Worm (Caenorhabditis elegans) whole organism, L1 larva: ENCODE data around the gene col-72.
A peak's percentile ranks its signal among the peaks of the same experiment; 100 is the strongest.

Experiments
- C16A3.4 ChIP-seq: fragments of 150-350 bp; optimal IDR thresholded peaks from 2 replicates; lab custom pipeline; 2014; ENCODE audit warnings: missing biosample characterization, missing genetic modification characterization
- Y116A8C.19 ChIP-seq: sonication (generic microtip); optimal IDR thresholded peaks from 2 replicates; lab custom pipeline; 2016; ENCODE audit warnings: missing compliant biosample characterization, missing genetic modification characterization, borderline replicate concordance
- aha-1 ChIP-seq: fragments of 150-350 bp; optimal IDR thresholded peaks from 2 replicates; lab custom pipeline; 2014; ENCODE audit warnings: missing biosample characterization, missing genetic modification characterization
- ama-1 ChIP-seq: fragments of 150-350 bp; optimal IDR thresholded peaks from 2 replicates; lab custom pipeline; 2014
- ceh-63 ChIP-seq: fragments of 200-800 bp; sonication (Bioruptor generic); optimal IDR thresholded peaks from 2 replicates; lab custom pipeline; 2018; ENCODE audit warnings: mild to moderate bottlenecking, missing genetic modification characterization, missing compliant biosample characterization
- ceh-8 ChIP-seq: fragments of 200-800 bp; sonication (Bioruptor generic); optimal IDR thresholded peaks from 2 replicates; lab custom pipeline; 2018; ENCODE audit warnings: mild to moderate bottlenecking, missing genetic modification characterization, moderate library complexity, missing compliant biosample characterization
- ceh-90 ChIP-seq: sonication (generic microtip); optimal IDR thresholded peaks from 2 replicates; lab custom pipeline; 2016; ENCODE audit warnings: missing genetic modification characterization, missing compliant biosample characterization
- dpl-1 ChIP-seq, 3 experiments: fragments of 150-350 bp in 2 of 3; sonication (generic microtip) in 1 of 3; optimal IDR thresholded peaks; 2 replicates each; lab custom pipeline; 2014 to 2017; ENCODE audit warnings: missing biosample characterization in 3 of 3, missing genetic modification characterization in 3 of 3, missing genetic modification reagents in 3 of 3
- dsc-1 ChIP-seq: sonication (generic microtip); optimal IDR thresholded peaks from 2 replicates; lab custom pipeline; 2016; ENCODE audit warnings: mild to moderate bottlenecking, missing genetic modification characterization, missing compliant biosample characterization
- efl-1 ChIP-seq, 4 experiments: fragments of 150-350 bp; optimal IDR thresholded peaks in 3 of 4; peaks in 1 of 4; 1 replicate in 1 of 4; 2 replicates in 3 of 4; lab custom pipeline; 2014; ENCODE audit warnings: missing biosample characterization in 2 of 4, missing genetic modification characterization in 2 of 4, missing genetic modification reagents in 2 of 4
- elt-3 ChIP-seq, 6 experiments: fragments of 150-350 bp in 1 of 6; sonication (generic microtip); optimal IDR thresholded peaks; 2 replicates each; lab custom pipeline; 2017 to 2018; ENCODE audit warnings: missing biosample characterization in 6 of 6, missing genetic modification characterization in 6 of 6, inconsistent platforms in 1 of 6
- fkh-10 ChIP-seq: sonication (generic microtip); optimal IDR thresholded peaks from 2 replicates; lab custom pipeline; 2017; ENCODE audit warnings: missing biosample characterization, missing genetic modification reagents, missing genetic modification characterization
- fkh-4 ChIP-seq: sonication (generic microtip); optimal IDR thresholded peaks from 2 replicates; lab custom pipeline; 2016; ENCODE audit warnings: missing compliant biosample characterization, missing genetic modification characterization, borderline replicate concordance
- fos-1 ChIP-seq: fragments of 150-350 bp; optimal IDR thresholded peaks from 2 replicates; lab custom pipeline; 2014; ENCODE audit warnings: missing biosample characterization, missing genetic modification characterization
- grh-1 ChIP-seq: fragments of 200-800 bp; sonication (Bioruptor generic); IDR thresholded peaks from 2 replicates; pipeline ENCODE4 v1.3.6; 2022; ENCODE audit warnings: missing genetic modification reagents, missing genetic modification characterization, missing compliant biosample characterization
- hlh-17 ChIP-seq: fragments of 200-800 bp; sonication (Bioruptor generic); optimal IDR thresholded peaks from 2 replicates; lab custom pipeline; 2018; ENCODE audit warnings: missing genetic modification characterization, mild to moderate bottlenecking, missing compliant biosample characterization, moderate library complexity, borderline replicate concordance
- hlh-4 ChIP-seq: sonication (generic microtip); optimal IDR thresholded peaks from 2 replicates; lab custom pipeline; 2016; ENCODE audit warnings: mild to moderate bottlenecking, missing genetic modification characterization, missing compliant biosample characterization
- jun-1 ChIP-seq: fragments of 150-350 bp; optimal IDR thresholded peaks from 2 replicates; lab custom pipeline; 2014; ENCODE audit warnings: missing biosample characterization, missing genetic modification reagents, missing genetic modification characterization
- lin-13 ChIP-seq: fragments of 150-350 bp; optimal IDR thresholded peaks from 2 replicates; lab custom pipeline; 2014; ENCODE audit warnings: missing biosample characterization, missing genetic modification reagents, missing genetic modification characterization
- lin-35 ChIP-seq, 2 experiments: fragments of 150-350 bp; optimal IDR thresholded peaks; 2 replicates each; lab custom pipeline; 2014; ENCODE audit warnings: missing biosample characterization in 2 of 2, missing genetic modification characterization in 2 of 2, missing genetic modification reagents in 2 of 2
- lin-39 ChIP-seq: fragments of 150-350 bp; optimal IDR thresholded peaks from 2 replicates; lab custom pipeline; 2014; ENCODE audit warnings: missing biosample characterization, missing genetic modification reagents, missing genetic modification characterization
- lir-3 ChIP-seq: sonication (generic microtip); optimal IDR thresholded peaks from 2 replicates; lab custom pipeline; 2016; ENCODE audit warnings: mild to moderate bottlenecking, missing genetic modification characterization, moderate library complexity, missing compliant biosample characterization; ENCODE audit not compliant: poor library complexity
- lsy-2 ChIP-seq, 2 experiments: fragments of 150-350 bp; optimal IDR thresholded peaks; 2 replicates each; lab custom pipeline; 2014; ENCODE audit warnings: missing biosample characterization in 2 of 2, missing genetic modification characterization in 2 of 2
- mep-1 ChIP-seq: fragments of 150-350 bp; optimal IDR thresholded peaks from 2 replicates; lab custom pipeline; 2014; ENCODE audit warnings: missing biosample characterization, missing genetic modification characterization
- nhr-11 ChIP-seq: fragments of 150-350 bp; optimal IDR thresholded peaks from 2 replicates; lab custom pipeline; 2014; ENCODE audit warnings: missing biosample characterization, missing genetic modification characterization
- nhr-20 ChIP-seq: sonication (generic microtip); optimal IDR thresholded peaks from 2 replicates; lab custom pipeline; 2016; ENCODE audit warnings: mild to moderate bottlenecking, missing genetic modification characterization, missing compliant biosample characterization
- nhr-47 ChIP-seq: sonication (generic microtip); optimal IDR thresholded peaks from 2 replicates; lab custom pipeline; 2016; ENCODE audit warnings: mild to moderate bottlenecking, missing genetic modification characterization, moderate library complexity, missing compliant biosample characterization
- nhr-84 ChIP-seq: sonication (generic microtip); optimal IDR thresholded peaks from 2 replicates; lab custom pipeline; 2017; ENCODE audit warnings: missing biosample characterization, missing genetic modification characterization
- nhr-85 ChIP-seq: sonication (generic microtip); peaks from one replicate; lab custom pipeline; 2016; ENCODE audit warnings: missing genetic modification characterization, inconsistent platforms, missing compliant biosample characterization
- pag-3 ChIP-seq: sonication (generic microtip); optimal IDR thresholded peaks from 2 replicates; lab custom pipeline; 2017; ENCODE audit warnings: missing genetic modification characterization, mild to moderate bottlenecking, missing compliant biosample characterization, antibody characterized with exemption, borderline replicate concordance; ENCODE audit not compliant: insufficient read depth
- pqm-1 ChIP-seq: sonication (generic microtip); optimal IDR thresholded peaks from 3 replicates; lab custom pipeline; 2017; ENCODE audit warnings: missing biosample characterization, missing genetic modification characterization
- rnt-1 ChIP-seq: sonication (generic microtip); optimal IDR thresholded peaks from 2 replicates; lab custom pipeline; 2016; ENCODE audit warnings: mild to moderate bottlenecking, missing genetic modification characterization, moderate library complexity, missing compliant biosample characterization
- skn-1 ChIP-seq: fragments of 150-350 bp; optimal IDR thresholded peaks from 2 replicates; lab custom pipeline; 2014; ENCODE audit warnings: missing biosample characterization, missing genetic modification characterization
- snpc-4 ChIP-seq: fragments of 150-350 bp; optimal IDR thresholded peaks from 2 replicates; lab custom pipeline; 2014; ENCODE audit warnings: missing biosample characterization, missing genetic modification characterization
- snu-23 ChIP-seq: sonication (generic microtip); optimal IDR thresholded peaks from 2 replicates; lab custom pipeline; 2016; ENCODE audit warnings: missing genetic modification characterization, missing compliant biosample characterization
- sup-37 ChIP-seq: fragments of 200-800 bp; sonication (Bioruptor generic); optimal IDR thresholded peaks from 2 replicates; lab custom pipeline; 2018; ENCODE audit warnings: mild to moderate bottlenecking, missing genetic modification characterization, missing compliant biosample characterization
- unc-130 ChIP-seq: fragments of 150-350 bp; optimal IDR thresholded peaks from 2 replicates; lab custom pipeline; 2017; ENCODE audit warnings: missing biosample characterization, missing genetic modification characterization, inconsistent platforms
- unc-86 ChIP-seq: sonication (generic microtip); optimal IDR thresholded peaks from 2 replicates; lab custom pipeline; 2016; ENCODE audit warnings: missing genetic modification characterization, missing compliant biosample characterization
- zag-1 ChIP-seq: fragments of 150-350 bp; optimal IDR thresholded peaks from 2 replicates; lab custom pipeline; 2014; ENCODE audit warnings: missing biosample characterization, missing genetic modification characterization
- ztf-11 ChIP-seq, 2 experiments: sonication (generic microtip); optimal IDR thresholded peaks; 2 replicates each; lab custom pipeline; 2016 to 2017; ENCODE audit warnings: missing genetic modification characterization in 2 of 2, missing biosample characterization in 1 of 2, missing compliant biosample characterization in 1 of 2
- ztf-4 ChIP-seq: fragments of 150-350 bp; optimal IDR thresholded peaks from 2 replicates; lab custom pipeline; 2014; ENCODE audit warnings: missing biosample characterization, missing genetic modification characterization

The col-72 gene

DNA sequence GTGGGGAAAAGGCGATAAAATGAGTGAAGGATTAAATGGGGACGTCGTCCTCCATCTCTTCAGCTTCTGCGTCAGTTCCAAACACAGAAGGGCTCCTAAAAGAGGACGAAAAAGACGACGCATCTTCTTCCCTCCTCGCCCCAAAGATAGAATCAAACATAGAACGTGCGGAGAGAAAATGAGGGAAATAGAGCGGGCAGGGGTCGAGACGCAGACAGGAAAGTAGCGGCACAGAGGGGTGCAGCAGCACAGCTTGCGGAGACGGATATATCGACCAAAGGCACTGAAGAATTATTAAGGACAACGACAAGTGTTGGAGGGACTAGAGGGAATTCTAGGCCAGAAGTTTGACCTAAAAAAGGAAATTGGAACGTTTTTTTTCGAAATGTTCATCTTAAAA is 23.3 kb upstream of the col-72 start (continued):
- TF ChIP-seq unc-130 (tag; lab: Kevin White, UChicago) (no peak), skn-1 (no peak), dpl-1 (GFP tag; optimal IDR thresholded peaks at IDR 0.05; lab: Kevin White, UChicago) (peak in 1 of 3 experiments; percentile 15), ceh-8 (GFP tag; lab: Kevin White, UChicago) (no peak), lin-13 (no peak), lin-35 (GFP tag; optimal IDR thresholded peaks at IDR 0.05; lab: Kevin White, UChicago) (peak in 1 of 2 experiments; percentile 21), fkh-4 (no peak), dsc-1 (tag; lab: Kevin White, UChicago) (no peak), fkh-10 (GFP tag; lab: Kevin White, UChicago) (peak; percentile 44), ceh-90 (no peak), efl-1 (optimal IDR thresholded peaks at IDR 0.05; lab: Kevin White, UChicago) (peak; percentile 47 to 65), efl-1 (GFP tag; optimal IDR thresholded peaks at IDR 0.05 in 1 of 2; lab: Kevin White, UChicago) (peak; percentile 30 to 76), lin-39 (tag; lab: Kevin White, UChicago) (no peak), aha-1 (tag; lab: Kevin White, UChicago) (no peak), nhr-85 (tag; lab: Kevin White, UChicago) (no peak), ama-1 (lab: Kevin White, UChicago) (no peak), pag-3 (tag; lab: Kevin White, UChicago) (no peak), snpc-4 (tag; lab: Kevin White, UChicago) (no peak), nhr-84 (no peak), ztf-11 (tag; optimal IDR thresholded peaks at IDR 0.05; lab: Kevin White, UChicago) (no peak), snu-23 (no peak), lir-3 (tag; lab: Kevin White, UChicago) (no peak), ceh-63 (GFP tag; lab: Kevin White, UChicago) (no peak), nhr-20 (no peak), lsy-2 (tag; optimal IDR thresholded peaks at IDR 0.05; lab: Kevin White, UChicago) (peak; percentile 36 to 47), nhr-47 (tag; lab: Kevin White, UChicago) (peak; percentile 42), jun-1 (tag; lab: Kevin White, UChicago) (no peak), fos-1 (tag; lab: Kevin White, UChicago) (no peak), sup-37 (no peak), mep-1 (peak; percentile 21), unc-86 (tag; lab: Kevin White, UChicago) (peak; percentile 12)

DNA sequence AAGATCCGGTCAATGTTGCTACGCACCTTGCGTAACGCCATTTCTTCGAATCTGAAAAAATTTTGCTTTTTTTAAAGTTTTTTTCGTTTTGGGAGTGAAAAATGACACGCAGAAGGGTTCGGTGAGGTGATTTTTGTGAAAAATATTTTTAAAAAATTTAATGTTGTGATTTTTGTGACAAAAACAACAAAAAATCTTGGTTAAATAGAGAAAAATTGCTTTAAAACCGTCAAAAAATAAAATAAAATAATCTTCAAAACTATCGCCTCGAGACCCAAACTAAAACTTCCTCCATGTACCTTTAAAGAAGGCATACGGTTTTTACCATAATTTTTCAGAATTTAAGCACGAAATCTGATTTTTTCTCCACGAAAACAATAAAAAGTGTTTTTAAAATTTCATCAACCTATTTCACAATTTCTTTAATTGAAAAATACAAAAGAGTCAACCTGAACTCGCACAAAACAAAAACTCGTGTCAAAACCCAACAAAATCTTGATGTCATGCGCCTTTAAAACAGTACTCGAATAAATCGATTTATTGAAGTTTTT is 22.5 kb upstream of the col-72 start, which contains the start of gene apd-3:
Gene apd-3 (minus strand): TSS at position 51 of the 551 bp plus-strand sequence.
- no peak for TF ChIP-seq grh-1
- no peak for TF ChIP-seq nhr-11 (tag; lab: Kevin White, UChicago)
- TF ChIP-seq hlh-17 (GFP tag; lab: Kevin White, UChicago): no peak
- TF ChIP-seq fos-1 (tag; lab: Kevin White, UChicago): no peak
- no peak for TF ChIP-seq ztf-11 (tag; optimal IDR thresholded peaks at IDR 0.05; lab: Kevin White, UChicago)
- TF ChIP-seq pqm-1: no peak
- no peak for TF ChIP-seq nhr-47 (tag; lab: Kevin White, UChicago)
- TF ChIP-seq rnt-1 (tag; lab: Kevin White, UChicago): no peak
- TF ChIP-seq zag-1 (tag; lab: Kevin White, UChicago): no peak
- no peak for TF ChIP-seq ztf-4
- TF ChIP-seq Y116A8C.19: no peak
- TF ChIP-seq elt-3 (tag; optimal IDR thresholded peaks at IDR 0.05; lab: Kevin White, UChicago): no peak
- no peak for TF ChIP-seq hlh-4 (tag; lab: Kevin White, UChicago)
- TF ChIP-seq C16A3.4: no peak
- TF ChIP-seq snpc-4 (tag; lab: Kevin White, UChicago): no peak
